Worm (Caenorhabditis elegans): Measurements from ENCODE around the gene Y51B9A.6.

DNA sequence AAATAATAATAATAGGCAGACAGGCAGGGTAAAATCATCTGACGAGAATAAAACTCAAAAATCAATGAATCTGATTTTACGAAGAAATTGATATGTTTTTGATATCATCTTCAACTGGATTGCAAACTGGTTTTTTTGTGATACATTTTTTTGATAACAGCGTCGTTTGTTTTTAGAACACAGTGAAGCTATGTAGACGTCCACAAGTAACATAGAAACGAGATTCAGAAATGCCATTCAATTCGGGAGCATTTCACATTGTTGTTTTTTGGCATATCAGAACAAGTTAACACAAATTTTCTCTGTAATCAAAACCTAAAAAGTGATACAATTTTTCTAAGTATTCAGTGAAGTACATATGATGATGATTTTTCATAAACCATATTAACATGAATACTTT lies 35.2 kb upstream of the Y51B9A.6 start, which contains the start of gene chil-13:
- no peak for TF ChIP-seq unc-86 (tag; optimal IDR thresholded peaks at IDR 0.05)
- TF ChIP-seq sptf-1 (tag; optimal IDR thresholded peaks at IDR 0.05): no peak
- TF ChIP-seq isw-1 (GFP tag; IDR thresholded peaks at IDR 0.05): no peak

Data from whole organism, L1 larva.